Worm (Caenorhabditis elegans): Measurements from ENCODE around the gene snpn-1.
"Not testable (repeated sequence)": the region's sequence is repeated elsewhere in the genome, so short reads cannot be mapped to it uniquely, and the experiment has no call there.

The snpn-1 gene

ce11 chrIV:5063297-5063696 is 27.5 kb downstream of the snpn-1 start (continued):
- TF ChIP-seq ama-1 (optimal IDR thresholded peaks at IDR 0.05) (peak; percentile 72), ama-1 (GFP tag; optimal IDR thresholded peaks at IDR 0.05) (no peak), bed-2 (GFP tag; IDR thresholded peaks at IDR 0.05) (no peak), hmg-1.2 (GFP tag; IDR thresholded peaks at IDR 0.05) (peak; percentile 75), tbp1 (GFP tag; optimal IDR thresholded peaks at IDR 0.05) (peak; percentile 76), cebp-1 (GFP tag; IDR thresholded peaks at IDR 0.05) (no peak), cebp-1 (tag; optimal IDR thresholded peaks at IDR 0.05) (no peak), D2030.7 (GFP tag; IDR thresholded peaks at IDR 0.05) (peak; percentile 87), aptf-2 (GFP tag; conservative IDR thresholded peaks at IDR 0.05) (no peak), ztf-25 (GFP tag; IDR thresholded peaks at IDR 0.05) (no peak), zim-3 (tag; optimal IDR thresholded peaks at IDR 0.05) (no peak), F39B2.1 (GFP tag; IDR thresholded peaks at IDR 0.05) (peak; percentile 47; the same call in 1 of the 2 replicates), pbrm-1 (GFP tag; IDR thresholded peaks at IDR 0.05) (peak; percentile 65; the same call in 1 of the 2 replicates), Y67H2A.10 (GFP tag; conservative IDR thresholded peaks at IDR 0.05) (0 out of 2 replicates have a peak, but pooled peaks have one; percentile 7), lir-1 (GFP tag; conservative IDR thresholded peaks at IDR 0.05) (no peak), repo-1 (tag; optimal IDR thresholded peaks at IDR 0.05) (peak; percentile 5), ceh-100 (GFP tag; IDR thresholded peaks at IDR 0.05) (no peak), Y79H2A.3 (GFP tag; conservative IDR thresholded peaks at IDR 0.05) (no peak), F49E8.2 (tag; optimal IDR thresholded peaks at IDR 0.05; ENCODE audit: insufficient read depth) (peak; percentile 4), ceh-91 (GFP tag; IDR thresholded peaks at IDR 0.05) (0 out of 2 replicates have a peak, but pooled peaks have one; percentile 30), madf-3 (GFP tag; IDR thresholded peaks at IDR 0.05) (no peak), ets-4 (GFP tag; optimal IDR thresholded peaks at IDR 0.05) (no peak), ztf-3 (GFP tag; optimal IDR thresholded peaks at IDR 0.05) (no peak), T26A5.8 (tag; optimal IDR thresholded peaks at IDR 0.05) (no peak), madf-6 (GFP tag; IDR thresholded peaks at IDR 0.05) (peak; percentile 63), Y56A3A.18 (GFP tag; IDR thresholded peaks at IDR 0.05) (0 out of 2 replicates have a peak, but pooled peaks have one; percentile 60), rcor-1 (GFP tag; IDR thresholded peaks at IDR 0.05) (peak; percentile 54; the same call in 1 of the 2 replicates), hmg-20 (GFP tag; IDR thresholded peaks at IDR 0.05) (no peak), F22D6.2 (tag; optimal IDR thresholded peaks at IDR 0.05) (no peak), lin-54 (GFP tag; optimal IDR thresholded peaks at IDR 0.05) (peak; percentile 24), snpc-1.1 (tag; optimal IDR thresholded peaks at IDR 0.05; ENCODE audit: insufficient read depth) (peak; percentile 93), let-607 (tag; optimal IDR thresholded peaks at IDR 0.05) (no peak), Y53F4B.3 (GFP tag; IDR thresholded peaks at IDR 0.05) (no peak), B0019.2 (GFP tag; conservative IDR thresholded peaks at IDR 0.05) (no peak), lin-26 (GFP tag; IDR thresholded peaks at IDR 0.05) (no peak; the same call in 1 of the 2 replicates), ekl-4 (GFP tag; IDR thresholded peaks at IDR 0.05) (0 out of 2 replicates have a peak, but pooled peaks have one; percentile 44), rpc-1 (optimal IDR thresholded peaks at IDR 0.05) (no peak), rpc-1 (tag; optimal IDR thresholded peaks at IDR 0.05) (no peak), nfyb-1 (GFP tag; IDR thresholded peaks at IDR 0.05) (0 out of 2 replicates have a peak, but pooled peaks have one; percentile 33)

- TF ChIP-seq aptf-2 (GFP tag; conservative IDR thresholded peaks at IDR 0.05); F55B11.4 (tag; optimal IDR thresholded peaks at IDR 0.05; ENCODE audit: borderline replicate concordance, insufficient read depth); cebp-2 (GFP tag; IDR thresholded peaks at IDR 0.05): not testable (repeated sequence)
Observed at ce11 chrIV:5062278-5062677, 28.6 kb downstream of the snpn-1 start, which contains the start of gene msp-57. msp-57 (plus strand) TSS chrIV:5062578.

Measured in whole organism, young adult.